Worm (Caenorhabditis elegans) whole organism, L3 larva: ENCODE results near the gene ZC373.5.

ENCODE experiments used
- R02D3.7 ChIP-seq: fragments of 150-350 bp; optimal IDR thresholded peaks from 2 replicates; lab custom pipeline; 2014; ENCODE audit warnings: missing biosample characterization, missing genetic modification characterization
- ZK546.5 ChIP-seq: sonication (generic microtip); optimal IDR thresholded peaks from 2 replicates; lab custom pipeline; 2017; ENCODE audit warnings: missing biosample characterization, missing genetic modification characterization
- aly-2 ChIP-seq: fragments of 150-350 bp; optimal IDR thresholded peaks from 2 replicates; lab custom pipeline; 2014; ENCODE audit warnings: missing biosample characterization, missing genetic modification characterization
- ama-1 ChIP-seq: fragments of 150-350 bp; optimal IDR thresholded peaks from 2 replicates; lab custom pipeline; 2018
- ceh-16 ChIP-seq: sonication (generic microtip); optimal IDR thresholded peaks from 2 replicates; lab custom pipeline; 2017; ENCODE audit warnings: missing biosample characterization, missing genetic modification characterization
- ceh-28 ChIP-seq: fragments of 150-350 bp; optimal IDR thresholded peaks from 2 replicates; lab custom pipeline; 2014; ENCODE audit warnings: missing biosample characterization, missing genetic modification reagents, missing genetic modification characterization
- ceh-82 ChIP-seq: fragments of 150-350 bp; optimal IDR thresholded peaks from 2 replicates; lab custom pipeline; 2014; ENCODE audit warnings: missing biosample characterization, missing genetic modification characterization
- ceh-9 ChIP-seq: sonication (generic microtip); optimal IDR thresholded peaks from 2 replicates; lab custom pipeline; 2018; ENCODE audit warnings: missing biosample characterization, missing genetic modification characterization
- daf-12 ChIP-seq: fragments of 150-350 bp; optimal IDR thresholded peaks from 2 replicates; lab custom pipeline; 2014; ENCODE audit warnings: missing biosample characterization, missing genetic modification reagents, missing genetic modification characterization
- egl-27 ChIP-seq: sonication (generic microtip); optimal IDR thresholded peaks from 4 replicates; lab custom pipeline; 2017; ENCODE audit warnings: missing biosample characterization, missing genetic modification reagents, missing genetic modification characterization
- egl-5 ChIP-seq: fragments of 150-350 bp; optimal IDR thresholded peaks from 2 replicates; lab custom pipeline; 2017; ENCODE audit warnings: missing biosample characterization, missing genetic modification reagents, missing genetic modification characterization, inconsistent platforms
- elt-1 ChIP-seq: fragments of 150-350 bp; optimal IDR thresholded peaks from 2 replicates; lab custom pipeline; 2014; ENCODE audit warnings: missing biosample characterization, missing genetic modification characterization
- elt-2 ChIP-seq: sonication (generic microtip); optimal IDR thresholded peaks from 2 replicates; lab custom pipeline; 2016; ENCODE audit warnings: missing genetic modification reagents, mild to moderate bottlenecking, missing genetic modification characterization, missing compliant biosample characterization
- elt-3 ChIP-seq, 3 experiments: fragments of 150-350 bp in 1 of 3; sonication (generic microtip) in 2 of 3; optimal IDR thresholded peaks; 2 replicates in 2 of 3; 4 replicates in 1 of 3; lab custom pipeline; 2014 to 2017; ENCODE audit warnings: missing biosample characterization in 3 of 3, missing genetic modification characterization in 3 of 3
- eor-1 ChIP-seq, 2 experiments: fragments of 150-350 bp; optimal IDR thresholded peaks; 2 replicates each; lab custom pipeline; 2014 to 2018; ENCODE audit warnings: missing biosample characterization in 2 of 2, missing genetic modification characterization in 2 of 2
- fkh-10 ChIP-seq: sonication (generic microtip); optimal IDR thresholded peaks from 2 replicates; lab custom pipeline; 2017; ENCODE audit warnings: missing biosample characterization, missing genetic modification reagents, missing genetic modification characterization
- fkh-2 ChIP-seq: fragments of 150-350 bp; optimal IDR thresholded peaks from 2 replicates; lab custom pipeline; 2014; ENCODE audit warnings: missing biosample characterization, missing genetic modification reagents, missing genetic modification characterization
- fos-1 ChIP-seq: fragments of 150-350 bp; optimal IDR thresholded peaks from 2 replicates; lab custom pipeline; 2014; ENCODE audit warnings: missing biosample characterization, missing genetic modification characterization
- hmg-11 ChIP-seq: sonication (generic microtip); optimal IDR thresholded peaks from 2 replicates; lab custom pipeline; 2016; ENCODE audit warnings: missing genetic modification characterization, missing compliant biosample characterization
- jun-1 ChIP-seq: fragments of 150-350 bp; optimal IDR thresholded peaks from 2 replicates; lab custom pipeline; 2014; ENCODE audit warnings: missing biosample characterization, missing genetic modification reagents, missing genetic modification characterization
- lin-15B ChIP-seq: fragments of 150-350 bp; optimal IDR thresholded peaks from 2 replicates; lab custom pipeline; 2014; ENCODE audit warnings: missing biosample characterization, missing genetic modification characterization
- lin-39 ChIP-seq: fragments of 150-350 bp; optimal IDR thresholded peaks from 2 replicates; lab custom pipeline; 2018; ENCODE audit warnings: missing biosample characterization, missing genetic modification reagents, missing genetic modification characterization
- lsy-12 ChIP-seq: sonication (generic microtip); optimal IDR thresholded peaks from 2 replicates; lab custom pipeline; 2016; ENCODE audit warnings: mild to moderate bottlenecking, missing genetic modification characterization, missing compliant biosample characterization
- mdl-1 ChIP-seq: fragments of 150-350 bp; optimal IDR thresholded peaks from 2 replicates; lab custom pipeline; 2014; ENCODE audit warnings: missing biosample characterization, missing genetic modification characterization
- mml-1 ChIP-seq: fragments of 150-350 bp; sonication (generic microtip); optimal IDR thresholded peaks from 3 replicates; lab custom pipeline; 2014; ENCODE audit warnings: missing biosample characterization, missing genetic modification characterization
- nfya-1 ChIP-seq: sonication (generic microtip); optimal IDR thresholded peaks from 2 replicates; lab custom pipeline; 2017; ENCODE audit warnings: missing genetic modification characterization, mild to moderate bottlenecking, missing compliant biosample characterization, antibody characterized with exemption, moderate library complexity; ENCODE audit not compliant: insufficient read depth
- nhr-11 ChIP-seq: fragments of 150-350 bp; optimal IDR thresholded peaks from 2 replicates; lab custom pipeline; 2014; ENCODE audit warnings: missing biosample characterization, missing genetic modification characterization
- nhr-12 ChIP-seq: fragments of 150-350 bp; optimal IDR thresholded peaks from 2 replicates; lab custom pipeline; 2014; ENCODE audit warnings: missing biosample characterization, missing genetic modification characterization
- nhr-23 ChIP-seq: fragments of 150-350 bp; optimal IDR thresholded peaks from 2 replicates; lab custom pipeline; 2014; ENCODE audit warnings: missing biosample characterization, missing genetic modification reagents, missing genetic modification characterization
- nhr-237 ChIP-seq: fragments of 150-350 bp; optimal IDR thresholded peaks from 2 replicates; lab custom pipeline; 2014; ENCODE audit warnings: missing biosample characterization, missing genetic modification characterization
- nhr-25 ChIP-seq: sonication (generic microtip); optimal IDR thresholded peaks from 2 replicates; lab custom pipeline; 2017; ENCODE audit warnings: missing biosample characterization, missing genetic modification characterization
- nhr-28 ChIP-seq: fragments of 150-350 bp; optimal IDR thresholded peaks from 2 replicates; lab custom pipeline; 2014; ENCODE audit warnings: missing biosample characterization, missing genetic modification characterization
- nhr-43 ChIP-seq: sonication (generic microtip); optimal IDR thresholded peaks from 2 replicates; lab custom pipeline; 2016; ENCODE audit warnings: mild to moderate bottlenecking, missing genetic modification characterization, missing compliant biosample characterization; ENCODE audit not compliant: poor library complexity, severe bottlenecking
- nhr-67 ChIP-seq: fragments of 150-350 bp; optimal IDR thresholded peaks from 2 replicates; lab custom pipeline; 2014; ENCODE audit warnings: missing biosample characterization, missing genetic modification characterization
- nhr-76 ChIP-seq: fragments of 150-350 bp; sonication (generic microtip); optimal IDR thresholded peaks from 5 replicates; lab custom pipeline; 2014; ENCODE audit warnings: missing biosample characterization, missing genetic modification characterization
- nhr-77 ChIP-seq: fragments of 150-350 bp; optimal IDR thresholded peaks from 2 replicates; lab custom pipeline; 2014; ENCODE audit warnings: missing biosample characterization, missing genetic modification characterization
- pha-4 ChIP-seq: fragments of 150-350 bp; optimal IDR thresholded peaks from 2 replicates; lab custom pipeline; 2014; ENCODE audit warnings: missing biosample characterization, missing genetic modification reagents, missing genetic modification characterization
- pqm-1 ChIP-seq: fragments of 150-350 bp; optimal IDR thresholded peaks from 2 replicates; lab custom pipeline; 2017; ENCODE audit warnings: missing biosample characterization, missing genetic modification characterization, inconsistent platforms
- sea-2 ChIP-seq: fragments of 150-350 bp; sonication (generic microtip); optimal IDR thresholded peaks from 4 replicates; lab custom pipeline; 2014; ENCODE audit warnings: missing biosample characterization, missing genetic modification reagents, missing genetic modification characterization
- skn-1 ChIP-seq: fragments of 150-350 bp; optimal IDR thresholded peaks from 2 replicates; lab custom pipeline; 2014; ENCODE audit warnings: missing biosample characterization, missing genetic modification characterization
- snpc-4 ChIP-seq: fragments of 150-350 bp; optimal IDR thresholded peaks from 2 replicates; lab custom pipeline; 2014; ENCODE audit warnings: missing biosample characterization, missing genetic modification characterization
- tbx-2 ChIP-seq: sonication (generic microtip); optimal IDR thresholded peaks from 2 replicates; lab custom pipeline; 2016; ENCODE audit warnings: mild to moderate bottlenecking, missing genetic modification characterization, missing compliant biosample characterization
- unc-39 ChIP-seq: sonication (generic microtip); optimal IDR thresholded peaks from 4 replicates; lab custom pipeline; 2017; ENCODE audit warnings: missing biosample characterization, missing genetic modification characterization
- unc-62 ChIP-seq: fragments of 150-350 bp; sonication (generic microtip); optimal IDR thresholded peaks from 4 replicates; lab custom pipeline; 2014; ENCODE audit warnings: missing biosample characterization, missing genetic modification reagents, missing genetic modification characterization
- zag-1 ChIP-seq: fragments of 150-350 bp; optimal IDR thresholded peaks from 2 replicates; lab custom pipeline; 2014; ENCODE audit warnings: missing biosample characterization, missing genetic modification characterization
- ztf-4 ChIP-seq: fragments of 150-350 bp; optimal IDR thresholded peaks from 2 replicates; lab custom pipeline; 2014; ENCODE audit warnings: missing biosample characterization, missing genetic modification characterization

Gene ZC373.5

DNA sequence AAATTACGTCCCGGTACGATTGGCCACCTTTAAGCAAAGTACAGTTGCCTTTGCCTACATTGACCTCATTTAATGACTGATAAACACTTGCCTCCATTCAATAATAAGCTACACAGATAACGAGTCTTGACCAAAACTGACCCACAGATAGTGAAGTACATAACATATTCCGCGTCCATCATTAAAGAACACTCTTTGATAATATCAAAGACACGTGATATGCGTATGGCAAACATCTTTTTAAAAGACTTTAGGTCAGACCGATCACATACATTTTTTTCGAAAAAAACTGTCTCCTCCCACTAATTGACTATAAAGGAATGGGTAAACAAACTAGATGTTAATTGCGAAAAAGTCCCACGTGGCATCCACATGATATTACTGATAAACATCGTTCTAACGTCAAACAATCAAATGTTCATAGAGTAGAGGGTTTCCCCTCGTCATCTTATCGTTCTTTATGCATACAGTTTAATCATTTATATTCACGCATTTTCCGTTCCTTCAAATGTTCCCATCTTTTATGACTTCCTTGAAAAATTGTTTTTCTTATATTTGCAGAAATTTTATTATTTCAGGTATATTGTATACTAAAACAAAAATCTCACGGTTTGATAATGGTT lies 10.0 kb upstream of the ZC373.5 start, which contains the start of gene W07E11.1:
W07E11.1 (plus strand) TSS at position 573 of the 623 bp plus-strand sequence.
- TF ChIP-seq unc-62 (GFP tag; lab: Kevin White, UChicago) (no peak), R02D3.7 (tag; lab: Kevin White, UChicago) (no peak), tbx-2 (tag; lab: Kevin White, UChicago) (no peak), ceh-9 (tag; lab: Kevin White, UChicago) (no peak), ama-1 (lab: Kevin White, UChicago) (no peak), snpc-4 (tag; lab: Kevin White, UChicago) (no peak), elt-3 (tag; optimal IDR thresholded peaks at IDR 0.05; lab: Kevin White, UChicago) (peak in 1 of 3 experiments; percentile 68), lin-15B (tag; lab: Kevin White, UChicago) (no peak), zag-1 (tag; lab: Kevin White, UChicago) (no peak), ceh-82 (tag; lab: Kevin White, UChicago) (no peak), aly-2 (tag; lab: Kevin White, UChicago) (no peak), pha-4 (tag; lab: Kevin White, UChicago) (peak; percentile 4), nhr-28 (no peak), ztf-4 (tag; lab: Kevin White, UChicago) (no peak), ceh-28 (tag; lab: Kevin White, UChicago) (peak; percentile 39), fkh-10 (GFP tag; lab: Kevin White, UChicago) (no peak), fkh-2 (tag; lab: Kevin White, UChicago) (no peak), ZK546.5 (no peak), unc-39 (tag; lab: Kevin White, UChicago) (no peak), mdl-1 (no peak), elt-1 (tag; lab: Kevin White, UChicago) (no peak), eor-1 (tag; optimal IDR thresholded peaks at IDR 0.05; lab: Kevin White, UChicago) (no peak), sea-2 (GFP tag; lab: Kevin White, UChicago) (no peak), jun-1 (tag; lab: Kevin White, UChicago) (peak; percentile 22), pqm-1 (tag; lab: Kevin White, UChicago) (peak; percentile 84), nhr-77 (tag; lab: Kevin White, UChicago) (no peak), nhr-67 (tag; lab: Kevin White, UChicago) (no peak), ceh-16 (tag; lab: Kevin White, UChicago) (no peak), skn-1 (tag; lab: Kevin White, UChicago) (no peak), nhr-25 (tag; lab: Kevin White, UChicago) (peak; percentile 3), elt-2 (peak; percentile 97), daf-12 (tag; lab: Kevin White, UChicago) (no peak), nhr-12 (tag; lab: Kevin White, UChicago) (no peak), lin-39 (tag; lab: Kevin White, UChicago) (no peak), mml-1 (tag; lab: Kevin White, UChicago) (no peak), nhr-11 (tag; lab: Kevin White, UChicago) (no peak), egl-5 (tag; lab: Kevin White, UChicago) (no peak), hmg-11 (tag; lab: Kevin White, UChicago) (no peak), nhr-43 (tag; lab: Kevin White, UChicago) (peak; percentile 54), fos-1 (no peak), nhr-76 (no peak), nfya-1 (tag; lab: Kevin White, UChicago) (no peak), lsy-12 (tag; lab: Kevin White, UChicago) (no peak), nhr-237 (no peak), egl-27 (tag; lab: Kevin White, UChicago) (no peak), nhr-23 (tag; lab: Kevin White, UChicago) (peak; percentile 78)
